Worm (Caenorhabditis elegans) whole organism, L1 larva: ENCODE results near the gene W07G4.2.

Source experiments
- ama-1 ChIP-seq: fragments of 150-350 bp; optimal IDR thresholded peaks from 2 replicates; lab custom pipeline; 2014
- blmp-1 ChIP-seq: fragments of 150-350 bp; optimal IDR thresholded peaks from 2 replicates; lab custom pipeline; 2014; ENCODE audit warnings: missing biosample characterization, missing genetic modification characterization
- ceh-63 ChIP-seq: fragments of 200-800 bp; sonication (Bioruptor generic); optimal IDR thresholded peaks from 2 replicates; lab custom pipeline; 2018; ENCODE audit warnings: mild to moderate bottlenecking, missing genetic modification characterization, missing compliant biosample characterization
- egl-27 ChIP-seq, 2 experiments: fragments of 150-350 bp in 1 of 2; sonication (generic microtip); optimal IDR thresholded peaks; 3 replicates each; lab custom pipeline; 2017 to 2018; ENCODE audit warnings: missing biosample characterization in 2 of 2, missing genetic modification characterization in 2 of 2, missing genetic modification reagents in 2 of 2
- elt-3 ChIP-seq, 6 experiments: fragments of 150-350 bp in 1 of 6; sonication (generic microtip); optimal IDR thresholded peaks; 2 replicates each; lab custom pipeline; 2017 to 2018; ENCODE audit warnings: missing biosample characterization in 6 of 6, missing genetic modification characterization in 6 of 6, inconsistent platforms in 1 of 6
- fkh-8 ChIP-seq: sonication (generic microtip); optimal IDR thresholded peaks from 2 replicates; lab custom pipeline; 2016; ENCODE audit warnings: mild to moderate bottlenecking, missing genetic modification characterization, missing compliant biosample characterization
- fos-1 ChIP-seq: fragments of 150-350 bp; optimal IDR thresholded peaks from 2 replicates; lab custom pipeline; 2014; ENCODE audit warnings: missing biosample characterization, missing genetic modification characterization
- mep-1 ChIP-seq: fragments of 150-350 bp; optimal IDR thresholded peaks from 2 replicates; lab custom pipeline; 2014; ENCODE audit warnings: missing biosample characterization, missing genetic modification characterization
- nhr-11 ChIP-seq: fragments of 150-350 bp; optimal IDR thresholded peaks from 2 replicates; lab custom pipeline; 2014; ENCODE audit warnings: missing biosample characterization, missing genetic modification characterization
- nhr-237 ChIP-seq: fragments of 150-350 bp; optimal IDR thresholded peaks from 2 replicates; lab custom pipeline; 2014; ENCODE audit warnings: missing biosample characterization, missing genetic modification characterization
- nhr-84 ChIP-seq: sonication (generic microtip); optimal IDR thresholded peaks from 2 replicates; lab custom pipeline; 2017; ENCODE audit warnings: missing biosample characterization, missing genetic modification characterization
- swsn-7 ChIP-seq: sonication (generic microtip); optimal IDR thresholded peaks from 2 replicates; lab custom pipeline; 2016; ENCODE audit warnings: missing genetic modification characterization, missing compliant biosample characterization
- unc-62 ChIP-seq: fragments of 150-350 bp; optimal IDR thresholded peaks from 2 replicates; lab custom pipeline; 2014; ENCODE audit warnings: missing biosample characterization, missing genetic modification reagents, missing genetic modification characterization
- zag-1 ChIP-seq: fragments of 150-350 bp; optimal IDR thresholded peaks from 2 replicates; lab custom pipeline; 2014; ENCODE audit warnings: missing biosample characterization, missing genetic modification characterization

- TF ChIP-seq ama-1 (lab: Kevin White, UChicago), result no peak
- no peak for TF ChIP-seq fos-1 (tag; lab: Kevin White, UChicago)
- TF ChIP-seq egl-27 (tag; optimal IDR thresholded peaks at IDR 0.05; lab: Kevin White, UChicago), result no peak
- no peak for TF ChIP-seq nhr-237 (tag; lab: Kevin White, UChicago)
- TF ChIP-seq mep-1, result no peak
- TF ChIP-seq swsn-7 (tag; lab: Kevin White, UChicago), result no peak
- no peak for TF ChIP-seq elt-3 (tag; optimal IDR thresholded peaks at IDR 0.05; lab: Kevin White, UChicago)
- TF ChIP-seq zag-1 (tag; lab: Kevin White, UChicago), result no peak
- no peak for TF ChIP-seq blmp-1 (tag; lab: Kevin White, UChicago)
- no peak for TF ChIP-seq fkh-8 (tag; lab: Kevin White, UChicago)
- no peak for TF ChIP-seq nhr-11
- TF ChIP-seq nhr-84 (tag; lab: Kevin White, UChicago), result no peak
- no peak for TF ChIP-seq ceh-63
- TF ChIP-seq unc-62 (GFP tag; lab: Kevin White, UChicago), result no peak
Measured at ce11 chrV:13028871-13029270, 7.5 kb downstream of the W07G4.2 start.
